Fruit fly (Drosophila melanogaster) S2 (cell line): ENCODE results near the gene stai.

Experiments used
- CG8478 ChIP-seq: fragments of >200 bp; optimal IDR thresholded peaks from 2 replicates; lab custom pipeline; 2018
- CTCF ChIP-seq, 2 experiments: fragments of >200 bp; optimal IDR thresholded peaks; 2 replicates each; lab custom pipeline; 2018

DNA sequence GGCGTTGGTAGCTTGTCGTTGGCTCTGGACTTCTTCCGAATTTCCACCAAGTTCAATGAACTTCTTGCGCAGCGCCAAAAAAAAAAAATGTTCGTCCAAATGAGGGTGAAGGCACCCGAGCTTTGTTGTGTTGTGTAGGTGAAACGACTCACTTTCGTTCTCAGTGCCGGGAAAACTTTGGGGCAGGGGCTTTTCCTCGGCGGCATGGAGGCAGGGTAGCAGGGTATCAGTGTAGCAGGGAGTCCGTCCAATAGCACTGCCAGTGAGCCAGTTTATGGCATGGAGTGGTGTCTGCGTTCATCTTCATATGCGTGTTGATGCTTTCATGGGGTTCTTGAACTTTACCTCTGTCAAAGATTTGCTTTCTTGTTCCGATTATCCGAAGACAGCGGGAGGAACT is 25.9 kb upstream of the stai start:
- TF ChIP-seq CTCF (optimal IDR thresholded peaks at IDR 0.05; lab: Kevin White, UChicago), result no peak
- no peak for TF ChIP-seq CG8478 (lab: Kevin White, UChicago)
